Fruit fly (Drosophila melanogaster) whole organism, wandering third instar larva: Measurements from ENCODE around the gene grnd.

Experiments
- Abd-B ChIP-seq: fragments of >200 bp; optimal IDR thresholded peaks from 2 replicates; lab custom pipeline; 2017; ENCODE audit warnings: missing biosample characterization, missing genetic modification characterization
- CG32264 ChIP-seq: fragments of 200-800 bp; sonication (Bioruptor generic); optimal IDR thresholded peaks from 2 replicates; lab custom pipeline; 2016; ENCODE audit warnings: missing biosample characterization, missing genetic modification characterization
- CG9705 ChIP-seq: fragments of 200-800 bp; sonication (Bioruptor generic); optimal IDR thresholded peaks from 2 replicates; lab custom pipeline; 2018; ENCODE audit warnings: missing biosample characterization, mild to moderate bottlenecking, missing genetic modification characterization
- CrebA ChIP-seq: fragments of 200-800 bp; sonication (Bioruptor generic); optimal IDR thresholded peaks from 2 replicates; lab custom pipeline; 2016; ENCODE audit warnings: missing biosample characterization, mild to moderate bottlenecking, missing genetic modification characterization, borderline replicate concordance
- Dfd ChIP-seq: fragments of >200 bp; optimal IDR thresholded peaks from 2 replicates; lab custom pipeline; 2017; ENCODE audit warnings: missing biosample characterization, missing genetic modification characterization
- Dif ChIP-seq: fragments of 200-275, 200-300 bp; sonication (Bioruptor generic); optimal IDR thresholded peaks from 2 replicates; lab custom pipeline; 2018; ENCODE audit warnings: missing biosample characterization, missing genetic modification characterization; ENCODE audit not compliant: partially characterized antibody
- GATAd ChIP-seq: sonication (Bioruptor generic); optimal IDR thresholded peaks from 2 replicates; lab custom pipeline; 2016; ENCODE audit warnings: missing biosample characterization, missing genetic modification characterization
- HLH106 ChIP-seq: fragments of 200-800 bp; optimal IDR thresholded peaks from 3 replicates; lab custom pipeline; 2019; ENCODE audit warnings: missing biosample characterization, mild to moderate bottlenecking, missing genetic modification characterization, moderate library complexity
- Hnf4 ChIP-seq: fragments of 200-800 bp; sonication (Bioruptor generic); optimal IDR thresholded peaks from 2 replicates; lab custom pipeline; 2016; ENCODE audit warnings: missing biosample characterization, mild to moderate bottlenecking, missing genetic modification characterization
- Hr78 ChIP-seq: fragments of >200 bp; optimal IDR thresholded peaks from 2 replicates; lab custom pipeline; 2017; ENCODE audit warnings: missing biosample characterization, missing genetic modification characterization
- Hr83 ChIP-seq: fragments of 200-300 bp; sonication (Bioruptor generic); optimal IDR thresholded peaks from 2 replicates; lab custom pipeline; 2016; ENCODE audit warnings: missing biosample characterization, mild to moderate bottlenecking, missing genetic modification characterization, moderate library complexity; ENCODE audit not compliant: poor library complexity, severe bottlenecking
- Jra ChIP-seq: sonication (Bioruptor generic); optimal IDR thresholded peaks from 2 replicates; lab custom pipeline; 2016; ENCODE audit warnings: missing biosample characterization, missing genetic modification characterization
- Mio ChIP-seq: sonication (Bioruptor generic); optimal IDR thresholded peaks from 2 replicates; lab custom pipeline; 2016; ENCODE audit warnings: missing biosample characterization, missing genetic modification characterization
- Myc ChIP-seq: fragments of >200 bp; optimal IDR thresholded peaks from 2 replicates; lab custom pipeline; 2017
- N ChIP-seq: fragments of >200 bp; optimal IDR thresholded peaks from 2 replicates; lab custom pipeline; 2018; ENCODE audit warnings: missing biosample characterization, missing external identifiers, missing genetic modification characterization
- OdsH ChIP-seq: fragments of 200-800 bp; sonication (Bioruptor generic); optimal IDR thresholded peaks from 2 replicates; lab custom pipeline; 2016; ENCODE audit warnings: missing biosample characterization, mild to moderate bottlenecking, missing genetic modification characterization
- Rel ChIP-seq, 2 experiments: fragments of 200-800 bp; sonication (Bioruptor generic) in 1 of 2; optimal IDR thresholded peaks; 2 replicates in 1 of 2; 3 replicates in 1 of 2; lab custom pipeline; 2016 to 2019; ENCODE audit warnings: mild to moderate bottlenecking in 2 of 2, missing biosample characterization in 2 of 2, missing genetic modification characterization in 2 of 2, moderate library complexity in 1 of 2
- Sp1 ChIP-seq: fragments of 200-800 bp; sonication (Bioruptor generic); optimal IDR thresholded peaks from 3 replicates; lab custom pipeline; 2019; ENCODE audit warnings: missing biosample characterization, mild to moderate bottlenecking, missing genetic modification characterization, moderate library complexity
- Vsx2 ChIP-seq: fragments of 200-300, 225-300 bp; sonication (Bioruptor generic); optimal IDR thresholded peaks from 2 replicates; lab custom pipeline; 2018; ENCODE audit warnings: missing biosample characterization, missing genetic modification characterization; ENCODE audit not compliant: partially characterized antibody
- br ChIP-seq: fragments of 200-800 bp; sonication (Bioruptor generic); optimal IDR thresholded peaks from 2 replicates; lab custom pipeline; 2016; ENCODE audit warnings: missing biosample characterization, missing genetic modification characterization
- brk ChIP-seq: fragments of 200-800 bp; sonication (Bioruptor generic); optimal IDR thresholded peaks from 2 replicates; lab custom pipeline; 2016; ENCODE audit warnings: missing biosample characterization, mild to moderate bottlenecking, missing genetic modification characterization
- dl ChIP-seq, 2 experiments: fragments of 175-275, 200-275 bp in 1 of 2; fragments of 200-275 bp in 1 of 2; sonication (Bioruptor generic); optimal IDR thresholded peaks; lab custom pipeline; 2018; ENCODE audit warnings: mild to moderate bottlenecking in 2 of 2, missing biosample characterization in 2 of 2, missing genetic modification characterization in 2 of 2, moderate library complexity in 2 of 2; ENCODE audit not compliant: partially characterized antibody in 2 of 2, insufficient read depth in 1 of 2
- dmrt93B ChIP-seq: fragments of 200-800 bp; sonication (Bioruptor generic); optimal IDR thresholded peaks from 2 replicates; lab custom pipeline; 2018; ENCODE audit warnings: missing biosample characterization, mild to moderate bottlenecking, missing genetic modification characterization
- dsf ChIP-seq: sonication (Bioruptor generic); optimal IDR thresholded peaks from 2 replicates; lab custom pipeline; 2016; ENCODE audit warnings: missing biosample characterization, missing genetic modification characterization, borderline replicate concordance
- ey ChIP-seq: fragments of 200-800 bp; sonication (Bioruptor generic); optimal IDR thresholded peaks from 2 replicates; lab custom pipeline; 2016; ENCODE audit warnings: missing biosample characterization, missing genetic modification characterization
- foxo ChIP-seq, 2 experiments: fragments of 200-800 bp; sonication (Bioruptor generic); optimal IDR thresholded peaks; 2 replicates in 1 of 2; 3 replicates in 1 of 2; lab custom pipeline; 2016 to 2017; ENCODE audit warnings: missing biosample characterization in 2 of 2, missing genetic modification characterization in 2 of 2
- fru ChIP-seq: fragments of 200-800 bp; sonication (Bioruptor generic); optimal IDR thresholded peaks from 3 replicates; lab custom pipeline; 2016; ENCODE audit warnings: missing biosample characterization, mild to moderate bottlenecking, missing genetic modification characterization
- h ChIP-seq: fragments of 200-800 bp; sonication (Bioruptor generic); optimal IDR thresholded peaks from 3 replicates; lab custom pipeline; 2016; ENCODE audit warnings: missing biosample characterization, mild to moderate bottlenecking, missing genetic modification characterization
- jim ChIP-seq: fragments of 175-275, 200-325 bp; sonication (Bioruptor generic); optimal IDR thresholded peaks from 2 replicates; lab custom pipeline; 2016; ENCODE audit warnings: missing biosample characterization, mild to moderate bottlenecking, missing genetic modification characterization
- lola ChIP-seq: fragments of >200 bp; optimal IDR thresholded peaks from 2 replicates; lab custom pipeline; 2017; ENCODE audit warnings: missing biosample characterization, missing genetic modification characterization
- pan ChIP-seq: fragments of >200 bp; optimal IDR thresholded peaks from 2 replicates; lab custom pipeline; 2017
- psq ChIP-seq: fragments of 200-800 bp; sonication (Bioruptor generic); optimal IDR thresholded peaks from 3 replicates; lab custom pipeline; 2017; ENCODE audit warnings: missing biosample characterization, mild to moderate bottlenecking, missing genetic modification characterization, moderate library complexity
- rgr ChIP-seq: fragments of 200-800 bp; sonication (Bioruptor generic); optimal IDR thresholded peaks from 3 replicates; lab custom pipeline; 2016; ENCODE audit warnings: missing biosample characterization, mild to moderate bottlenecking, missing genetic modification characterization
- sage ChIP-seq: fragments of 200-800 bp; sonication (Bioruptor generic); optimal IDR thresholded peaks from 2 replicates; lab custom pipeline; 2016; ENCODE audit warnings: missing biosample characterization, mild to moderate bottlenecking, missing genetic modification characterization
- sv ChIP-seq: fragments of 200-800 bp; sonication (Bioruptor generic); optimal IDR thresholded peaks from 3 replicates; lab custom pipeline; 2016; ENCODE audit warnings: missing biosample characterization, missing genetic modification characterization
- tai ChIP-seq: sonication (Bioruptor generic); optimal IDR thresholded peaks from 2 replicates; lab custom pipeline; 2016; ENCODE audit warnings: missing biosample characterization, missing genetic modification characterization
- usp ChIP-seq: fragments of >200 bp; optimal IDR thresholded peaks from 2 replicates; lab custom pipeline; 2017; ENCODE audit warnings: missing biosample characterization, missing genetic modification characterization
- woc ChIP-seq: sonication (Bioruptor generic); optimal IDR thresholded peaks from 2 replicates; lab custom pipeline; 2016; ENCODE audit warnings: missing biosample characterization, mild to moderate bottlenecking, missing genetic modification characterization

grnd gene

DNA sequence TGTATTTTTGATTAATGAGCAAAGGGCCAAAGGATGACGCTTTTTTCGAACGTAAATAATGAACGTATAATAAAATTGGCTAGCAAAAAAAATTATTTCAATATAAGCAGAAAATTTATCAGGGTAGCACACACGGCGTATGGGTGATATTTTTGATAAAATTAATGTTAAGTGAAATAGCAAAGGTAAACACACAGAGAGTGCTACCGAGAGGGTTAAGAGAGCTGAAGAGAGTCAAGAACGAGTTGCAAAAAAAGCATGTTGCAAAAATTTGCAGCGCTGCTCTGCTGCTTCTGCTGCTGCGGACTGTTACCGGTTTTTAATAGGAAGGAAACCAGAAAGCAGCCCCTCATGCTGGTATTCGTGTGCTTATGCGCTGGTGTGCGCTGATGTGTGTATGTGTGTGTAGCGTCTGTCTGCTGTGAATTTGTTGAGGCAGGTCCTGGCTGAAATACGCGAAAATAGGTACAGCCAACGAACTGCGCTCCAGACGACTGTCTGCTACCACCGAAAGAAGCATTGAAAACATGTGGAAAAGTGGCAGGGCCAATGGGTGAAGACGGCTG is 15.6 kb upstream of the grnd start:
- peak; percentile 31 for TF ChIP-seq psq
- peak; percentile 62 for TF ChIP-seq Vsx2 (GFP tag; lab: Kevin White, UChicago)
- no peak for TF ChIP-seq usp

DNA sequence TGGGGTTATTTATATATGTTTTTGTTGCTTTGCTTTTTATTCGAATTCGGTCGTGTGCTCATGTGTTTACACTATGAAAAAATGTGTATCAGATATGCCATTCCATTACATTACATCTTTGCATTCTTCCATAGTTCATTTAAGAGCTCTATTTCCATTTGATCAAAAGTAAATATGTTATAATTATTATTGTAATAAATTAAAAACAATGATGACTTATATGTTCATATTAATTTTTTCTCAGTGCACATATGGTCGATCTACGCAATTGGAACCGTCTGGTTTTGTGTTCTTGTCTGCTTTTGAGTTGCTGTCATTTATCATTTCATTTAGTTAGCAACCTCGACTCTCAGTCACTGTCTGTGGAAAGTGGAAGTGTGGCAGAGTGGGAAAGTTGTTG is 7.8 kb upstream of the grnd start:
- TF ChIP-seq Jra (GFP tag; lab: Kevin White, UChicago) (no peak), Myc (no peak), fru (GFP tag; lab: Kevin White, UChicago) (peak; percentile 57), brk (GFP tag; lab: Kevin White, UChicago) (peak; percentile 50), HLH106 (peak; percentile 78), Abd-B (GFP tag; lab: Kevin White, UChicago) (no peak), dmrt93B (peak; percentile 46), GATAd (GFP tag; lab: Kevin White, UChicago) (no peak), Sp1 (GFP tag; lab: Kevin White, UChicago) (peak; percentile 75), foxo (GFP tag; optimal IDR thresholded peaks at IDR 0.05; lab: Kevin White, UChicago) (peak in 1 of 2 experiments; percentile 80), sv (peak; percentile 68), OdsH (GFP tag; lab: Kevin White, UChicago) (peak; percentile 80), Hr78 (no peak), Hnf4 (GFP tag; lab: Kevin White, UChicago) (peak; percentile 72), tai (GFP tag; lab: Kevin White, UChicago) (no peak), Dfd (no peak), pan (lab: Kevin White, UChicago) (no peak), N (GFP tag; lab: Kevin White, UChicago) (no peak), br (GFP tag; lab: Kevin White, UChicago) (peak; percentile 25), Dif (no peak), CrebA (GFP tag; lab: Kevin White, UChicago) (no peak), dl (GFP tag; optimal IDR thresholded peaks at IDR 0.05; lab: Kevin White, UChicago; ENCODE audit: insufficient read depth in 1 of 2, partially characterized antibody in 2 of 2) (no peak), CG32264 (GFP tag; lab: Kevin White, UChicago) (no peak), dsf (GFP tag; lab: Kevin White, UChicago) (no peak), lola (GFP tag; lab: Kevin White, UChicago) (no peak), psq (peak; percentile 76), CG9705 (GFP tag; lab: Kevin White, UChicago) (peak; percentile 5), h (GFP tag; lab: Kevin White, UChicago) (peak; percentile 65), sage (GFP tag; lab: Kevin White, UChicago) (peak; percentile 3), ey (GFP tag; lab: Kevin White, UChicago) (peak; percentile 45), woc (GFP tag; lab: Kevin White, UChicago) (no peak), jim (GFP tag; lab: Kevin White, UChicago) (no peak), Hr83 (GFP tag; lab: Kevin White, UChicago) (no peak), Rel (GFP tag; optimal IDR thresholded peaks at IDR 0.05; lab: Kevin White, UChicago) (no peak), Rel (tag; optimal IDR thresholded peaks at IDR 0.05; lab: Kevin White, UChicago) (peak; percentile 34), Vsx2 (GFP tag; lab: Kevin White, UChicago) (no peak), Mio (GFP tag; lab: Kevin White, UChicago) (no peak), usp (no peak), rgr (peak; percentile 76)
